ENCODE assay signal across 1 fruit fly cellular context in genomic region chr3L:9856430-9857218, dm6.
TF ChIP-seq lines count a peak whose summit lies in the region.

No protein-coding gene starts in this region.

TF ChIP-seq in whole organism, embryonic, 481 proteins besides CTCF, POLR2A, EP300 and RAD21 (continued from another document and continues in another):
- TF ChIP-seq CG6791 (GFP tag; IDR thresholded peaks at IDR 0.05; lab: Robert Waterston, UW; ENCODE audit: partially characterized antibody): no peak
- TF ChIP-seq CG5953 (GFP tag; IDR thresholded peaks at IDR 0.05; lab: Robert Waterston, UW): 0 out of 2 replicates have a peak, but pooled peaks have one; percentile 35
- TF ChIP-seq sqz (GFP tag; optimal IDR thresholded peaks at IDR 0.05; lab: Kevin White, UChicago): peak; percentile 74
- peak; percentile 45 for TF ChIP-seq CG13296 (GFP tag; optimal IDR thresholded peaks at IDR 0.05; lab: Kevin White, UChicago)
- peak; percentile 15 for TF ChIP-seq Jarid2 (GFP tag; optimal IDR thresholded peaks at IDR 0.05; lab: Kevin White, UChicago)
- TF ChIP-seq sens (GFP tag; lab: Kevin White, UChicago): peak; percentile 84
- no peak for TF ChIP-seq CG13287 (GFP tag; IDR thresholded peaks at IDR 0.05; lab: Robert Waterston, UW; ENCODE audit: partially characterized antibody)
- peak; percentile 86 for TF ChIP-seq CG11504 (tag; optimal IDR thresholded peaks at IDR 0.05; lab: Kevin White, UChicago)
- TF ChIP-seq CG1603 (tag; optimal IDR thresholded peaks at IDR 0.05; lab: Kevin White, UChicago): peak; percentile 42
- TF ChIP-seq Dip2 (GFP tag; IDR thresholded peaks at IDR 0.05; lab: Robert Waterston, UW): no peak
- TF ChIP-seq CG9797 (GFP tag; optimal IDR thresholded peaks at IDR 0.05; lab: Kevin White, UChicago): no peak
- TF ChIP-seq Mes4 (GFP tag; optimal IDR thresholded peaks at IDR 0.05; lab: Kevin White, UChicago): no peak
- peak; percentile 89 for TF ChIP-seq CG4404 (GFP tag; IDR thresholded peaks at IDR 0.05; lab: Robert Waterston, UW)
- no peak for TF ChIP-seq corto (GFP tag; optimal IDR thresholded peaks at IDR 0.05; lab: Kevin White, UChicago)
- peak; percentile 62 for TF ChIP-seq Nf-YB (GFP tag; optimal IDR thresholded peaks at IDR 0.05; lab: Kevin White, UChicago)
- peak; percentile 74 for TF ChIP-seq CG4707 (GFP tag; optimal IDR thresholded peaks at IDR 0.05; lab: Kevin White, UChicago)
- TF ChIP-seq CG6254 (GFP tag; optimal IDR thresholded peaks at IDR 0.05; lab: Kevin White, UChicago): peak; percentile 87
- no peak for TF ChIP-seq sima (GFP tag; optimal IDR thresholded peaks at IDR 0.05; lab: Kevin White, UChicago)
- peak; percentile 74 for TF ChIP-seq Chrac-16 (GFP tag; optimal IDR thresholded peaks at IDR 0.05; lab: Kevin White, UChicago)
- TF ChIP-seq Awh (GFP tag; IDR thresholded peaks at IDR 0.05; lab: Robert Waterston, UW): peak; percentile 88
- peak; percentile 68 for TF ChIP-seq Deaf1 (tag; optimal IDR thresholded peaks at IDR 0.05; lab: Kevin White, UChicago)
- TF ChIP-seq CG12104 (GFP tag; optimal IDR thresholded peaks at IDR 0.05; lab: Kevin White, UChicago): peak; percentile 16
- peak; percentile 86 for TF ChIP-seq nerfin-1 (tag; optimal IDR thresholded peaks at IDR 0.05; lab: Kevin White, UChicago)
- TF ChIP-seq Elba2 (GFP tag; optimal IDR thresholded peaks at IDR 0.05; lab: Kevin White, UChicago): no peak
- TF ChIP-seq ro (GFP tag; IDR thresholded peaks at IDR 0.05; lab: Robert Waterston, UW): peak; percentile 66
- peak; percentile 85 for TF ChIP-seq CG32772 (GFP tag; IDR thresholded peaks at IDR 0.05; lab: Robert Waterston, UW)
- TF ChIP-seq ERR (GFP tag; optimal IDR thresholded peaks at IDR 0.05; lab: Kevin White, UChicago): no peak
- TF ChIP-seq CG31365 (tag; optimal IDR thresholded peaks at IDR 0.05; lab: Kevin White, UChicago): no peak
- no peak for TF ChIP-seq pho (GFP tag; optimal IDR thresholded peaks at IDR 0.05; lab: Kevin White, UChicago)
- peak; percentile 72 for TF ChIP-seq Rfx (GFP tag; IDR thresholded peaks at IDR 0.05; lab: Robert Waterston, UW)
- TF ChIP-seq CG12219 (GFP tag; optimal IDR thresholded peaks at IDR 0.05; lab: Kevin White, UChicago): peak; percentile 56
- TF ChIP-seq ind (GFP tag; optimal IDR thresholded peaks at IDR 0.05; lab: Kevin White, UChicago): peak; percentile 57
- no peak for TF ChIP-seq h (optimal IDR thresholded peaks at IDR 0.05; lab: Kevin White, UChicago)
- peak; percentile 87 for TF ChIP-seq gcm (GFP tag; optimal IDR thresholded peaks at IDR 0.05; lab: Kevin White, UChicago)
- TF ChIP-seq gfzf (GFP tag; optimal IDR thresholded peaks at IDR 0.05; lab: Kevin White, UChicago): no peak
- no peak for TF ChIP-seq lov (optimal IDR thresholded peaks at IDR 0.05; lab: Kevin White, UChicago)
- peak; percentile 77; the same call in 1 of the 3 replicates for TF ChIP-seq lov (GFP tag; IDR thresholded peaks at IDR 0.05; lab: Robert Waterston, UW)
- TF ChIP-seq TFAM (GFP tag; optimal IDR thresholded peaks at IDR 0.05; lab: Kevin White, UChicago): peak; percentile 57
- peak; percentile 86 for TF ChIP-seq grau (tag; optimal IDR thresholded peaks at IDR 0.05; lab: Kevin White, UChicago)
- TF ChIP-seq CG31224 (GFP tag; IDR thresholded peaks at IDR 0.05; lab: Robert Waterston, UW): peak; percentile 61
- peak; percentile 82 for TF ChIP-seq CG1233 (GFP tag; optimal IDR thresholded peaks at IDR 0.05; lab: Kevin White, UChicago)
- peak; percentile 86 for TF ChIP-seq CG13424 (tag; optimal IDR thresholded peaks at IDR 0.05; lab: Kevin White, UChicago)
- TF ChIP-seq Mrtf (GFP tag; IDR thresholded peaks at IDR 0.05; lab: Robert Waterston, UW): peak; percentile 72; the same call in 2 of the 3 replicates
- no peak for TF ChIP-seq CG7928 (GFP tag; optimal IDR thresholded peaks at IDR 0.05; lab: Kevin White, UChicago)
- peak; percentile 78 for TF ChIP-seq Abd-B (GFP tag; optimal IDR thresholded peaks at IDR 0.05; lab: Kevin White, UChicago)
- peak; percentile 73 for TF ChIP-seq CG3065 (GFP tag; optimal IDR thresholded peaks at IDR 0.05; lab: Kevin White, UChicago)
- peak; percentile 82 for TF ChIP-seq dysf (GFP tag; IDR thresholded peaks at IDR 0.05; lab: Robert Waterston, UW)
- no peak for TF ChIP-seq CG43689 (GFP tag; IDR thresholded peaks at IDR 0.05; lab: Robert Waterston, UW)
- TF ChIP-seq kay (GFP tag; optimal IDR thresholded peaks at IDR 0.05; lab: Kevin White, UChicago): peak; percentile 33
- TF ChIP-seq CG17186 (GFP tag; optimal IDR thresholded peaks at IDR 0.05; lab: Kevin White, UChicago): peak; percentile 25
- TF ChIP-seq ab (GFP tag; optimal IDR thresholded peaks at IDR 0.05; lab: Kevin White, UChicago): no peak
- TF ChIP-seq CG17385 (GFP tag; optimal IDR thresholded peaks at IDR 0.05; lab: Kevin White, UChicago): peak; percentile 81
- TF ChIP-seq CG33213 (GFP tag; optimal IDR thresholded peaks at IDR 0.05; lab: Kevin White, UChicago): no peak
- TF ChIP-seq fd102C (GFP tag; optimal IDR thresholded peaks at IDR 0.05; lab: Kevin White, UChicago): peak; percentile 83
- no peak; the same call in 1 of the 2 replicates for TF ChIP-seq Gsc (GFP tag; IDR thresholded peaks at IDR 0.05; lab: Robert Waterston, UW)
- peak; percentile 57 for TF ChIP-seq dimm (GFP tag; IDR thresholded peaks at IDR 0.05; lab: Robert Waterston, UW)
- TF ChIP-seq nom (GFP tag; optimal IDR thresholded peaks at IDR 0.05; lab: Kevin White, UChicago): peak; percentile 9
- TF ChIP-seq Hand (GFP tag; optimal IDR thresholded peaks at IDR 0.05; lab: Kevin White, UChicago): peak; percentile 37
- no peak for TF ChIP-seq Doc3 (GFP tag; IDR thresholded peaks at IDR 0.05; lab: Robert Waterston, UW; ENCODE audit: partially characterized antibody)
- peak; percentile 18 for TF ChIP-seq exex (tag; optimal IDR thresholded peaks at IDR 0.05; lab: Kevin White, UChicago)
- TF ChIP-seq HLHmδ (GFP tag; optimal IDR thresholded peaks at IDR 0.05; lab: Kevin White, UChicago): no peak
- no peak for TF ChIP-seq hb (GFP tag; IDR thresholded peaks at IDR 0.05; lab: Robert Waterston, UW; ENCODE audit: partially characterized antibody)
- peak; percentile 86 for TF ChIP-seq Ptx1 (GFP tag; IDR thresholded peaks at IDR 0.05; lab: Robert Waterston, UW)
- no peak for TF ChIP-seq pb (GFP tag; optimal IDR thresholded peaks at IDR 0.05; lab: Kevin White, UChicago)
- TF ChIP-seq repo (GFP tag; optimal IDR thresholded peaks at IDR 0.05; lab: Kevin White, UChicago): no peak
- TF ChIP-seq CG6272 (GFP tag; IDR thresholded peaks at IDR 0.05; lab: Robert Waterston, UW): peak; percentile 69; the same call in 1 of the 2 replicates
- TF ChIP-seq CG4360 (GFP tag; IDR thresholded peaks at IDR 0.05; lab: Robert Waterston, UW): no peak
- peak; percentile 79 for TF ChIP-seq CG4820 (GFP tag; optimal IDR thresholded peaks at IDR 0.05; lab: Kevin White, UChicago)
- peak; percentile 95 for TF ChIP-seq zen (tag; optimal IDR thresholded peaks at IDR 0.05; lab: Kevin White, UChicago)
- peak; percentile 61 for TF ChIP-seq Fer1 (GFP tag; optimal IDR thresholded peaks at IDR 0.05; lab: Kevin White, UChicago)
- peak; percentile 88 for TF ChIP-seq CoRest (tag; optimal IDR thresholded peaks at IDR 0.05; lab: Kevin White, UChicago)
- TF ChIP-seq CG15011 (GFP tag; optimal IDR thresholded peaks at IDR 0.05; lab: Kevin White, UChicago): no peak
- peak; percentile 69 for TF ChIP-seq slbo (GFP tag; IDR thresholded peaks at IDR 0.05; lab: Robert Waterston, UW)
- TF ChIP-seq Myb (GFP tag; optimal IDR thresholded peaks at IDR 0.05; lab: Kevin White, UChicago): no peak
- TF ChIP-seq ranshi (GFP tag; IDR thresholded peaks at IDR 0.05; lab: Robert Waterston, UW): peak; percentile 81
- peak; percentile 49; the same call in 1 of the 2 replicates for TF ChIP-seq Nf-YA (GFP tag; IDR thresholded peaks at IDR 0.05; lab: Robert Waterston, UW)
- no peak for TF ChIP-seq toy (GFP tag; IDR thresholded peaks at IDR 0.05; lab: Robert Waterston, UW)
- TF ChIP-seq MTF-1 (GFP tag; optimal IDR thresholded peaks at IDR 0.05; lab: Kevin White, UChicago; ENCODE audit: borderline replicate concordance): peak; percentile 19
- TF ChIP-seq tna (GFP tag; IDR thresholded peaks at IDR 0.05; lab: Robert Waterston, UW; ENCODE audit: partially characterized antibody): no peak
- TF ChIP-seq CG11723 (GFP tag; optimal IDR thresholded peaks at IDR 0.05; lab: Kevin White, UChicago): peak; percentile 38
- no peak; the same call in none of the 2 replicates for TF ChIP-seq Ravus (GFP tag; IDR thresholded peaks at IDR 0.05; lab: Robert Waterston, UW)
- peak; percentile 60 for TF ChIP-seq Aef1 (GFP tag; IDR thresholded peaks at IDR 0.05; lab: Robert Waterston, UW)
- TF ChIP-seq CG6175 (GFP tag; IDR thresholded peaks at IDR 0.05; lab: Robert Waterston, UW): 0 out of 3 replicates have a peak, but pooled peaks have one; percentile 6
- TF ChIP-seq slp2 (GFP tag; optimal IDR thresholded peaks at IDR 0.05; lab: Kevin White, UChicago): no peak
- peak; percentile 95 for TF ChIP-seq zf30C (GFP tag; optimal IDR thresholded peaks at IDR 0.05; lab: Kevin White, UChicago)
- TF ChIP-seq lola (GFP tag; optimal IDR thresholded peaks at IDR 0.05; lab: Kevin White, UChicago): peak in 1 of 3 experiments; percentile 92
- peak; percentile 93 for TF ChIP-seq nmo (GFP tag; optimal IDR thresholded peaks at IDR 0.05; lab: Kevin White, UChicago)
- no peak for TF ChIP-seq Dfd (GFP tag; optimal IDR thresholded peaks at IDR 0.05; lab: Kevin White, UChicago)
- peak in 1 of 2 experiments; percentile 21 for TF ChIP-seq tll (GFP tag; optimal IDR thresholded peaks at IDR 0.05; lab: Kevin White, UChicago)
- TF ChIP-seq CG12071 (GFP tag; optimal IDR thresholded peaks at IDR 0.05; lab: Kevin White, UChicago): no peak
- TF ChIP-seq pnt (GFP tag; optimal IDR thresholded peaks at IDR 0.05; lab: Kevin White, UChicago): no peak
- peak; percentile 94 for TF ChIP-seq vvl (GFP tag; IDR thresholded peaks at IDR 0.05; lab: Robert Waterston, UW)
- TF ChIP-seq CG16815 (GFP tag; optimal IDR thresholded peaks at IDR 0.05; lab: Kevin White, UChicago): peak; percentile 67
- no peak for TF ChIP-seq Side (GFP tag; optimal IDR thresholded peaks at IDR 0.05; lab: Kevin White, UChicago)
- TF ChIP-seq CG18619 (GFP tag; optimal IDR thresholded peaks at IDR 0.05; lab: Kevin White, UChicago): peak; percentile 55
- TF ChIP-seq CG8765 (GFP tag; IDR thresholded peaks at IDR 0.05; lab: Robert Waterston, UW): peak; percentile 80
- TF ChIP-seq CG17359 (tag; optimal IDR thresholded peaks at IDR 0.05; lab: Kevin White, UChicago): peak; percentile 91
- no peak for TF ChIP-seq BEAF-32 (GFP tag; optimal IDR thresholded peaks at IDR 0.05; lab: Kevin White, UChicago)
- TF ChIP-seq ssp (GFP tag; IDR thresholded peaks at IDR 0.05; lab: Robert Waterston, UW): peak; percentile 74
- TF ChIP-seq CG4328 (GFP tag; optimal IDR thresholded peaks at IDR 0.05; lab: Kevin White, UChicago): peak; percentile 40
- no peak for TF ChIP-seq twi (tag; optimal IDR thresholded peaks at IDR 0.05; lab: Kevin White, UChicago)
- TF ChIP-seq Hr39 (optimal IDR thresholded peaks at IDR 0.05; lab: Kevin White, UChicago): no peak
- peak; percentile 78 for TF ChIP-seq CG2875 (GFP tag; optimal IDR thresholded peaks at IDR 0.05; lab: Kevin White, UChicago)
- peak; percentile 85 for TF ChIP-seq sisA (GFP tag; IDR thresholded peaks at IDR 0.05; lab: Robert Waterston, UW)
- TF ChIP-seq sug (tag; optimal IDR thresholded peaks at IDR 0.05; lab: Kevin White, UChicago): no peak
- peak; percentile 87 for TF ChIP-seq row (GFP tag; IDR thresholded peaks at IDR 0.05; lab: Robert Waterston, UW)
- peak; percentile 54 for TF ChIP-seq CG11696 (GFP tag; IDR thresholded peaks at IDR 0.05; lab: Robert Waterston, UW)
- no peak for TF ChIP-seq Hey (tag; optimal IDR thresholded peaks at IDR 0.05; lab: Kevin White, UChicago)
- peak; percentile 94 for TF ChIP-seq Xrp1 (GFP tag; IDR thresholded peaks at IDR 0.05; lab: Robert Waterston, UW)
- TF ChIP-seq Dll (GFP tag; IDR thresholded peaks at IDR 0.05; lab: Robert Waterston, UW; ENCODE audit: partially characterized antibody): no peak
- TF ChIP-seq CG17612 (GFP tag; IDR thresholded peaks at IDR 0.05; lab: Robert Waterston, UW): peak; percentile 49; the same call in 1 of the 2 replicates
- peak; percentile 84 for TF ChIP-seq az2 (GFP tag; optimal IDR thresholded peaks at IDR 0.05; lab: Kevin White, UChicago)
- peak; percentile 34 for TF ChIP-seq Max (GFP tag; optimal IDR thresholded peaks at IDR 0.05; lab: Kevin White, UChicago)
- TF ChIP-seq Dip3 (GFP tag; optimal IDR thresholded peaks at IDR 0.05; lab: Kevin White, UChicago): no peak
- peak; percentile 67 for TF ChIP-seq CG11085 (GFP tag; IDR thresholded peaks at IDR 0.05; lab: Robert Waterston, UW)
- TF ChIP-seq ac (GFP tag; optimal IDR thresholded peaks at IDR 0.05; lab: Kevin White, UChicago): peak; percentile 80
- TF ChIP-seq grn (GFP tag; optimal IDR thresholded peaks at IDR 0.05; lab: Kevin White, UChicago): no peak
- no peak for TF ChIP-seq kni (GFP tag; optimal IDR thresholded peaks at IDR 0.05; lab: Kevin White, UChicago)
- no peak for TF ChIP-seq crp (GFP tag; optimal IDR thresholded peaks at IDR 0.05; lab: Kevin White, UChicago)
- peak; percentile 46 to 58 for TF ChIP-seq Pdp1 (GFP tag; optimal IDR thresholded peaks at IDR 0.05; lab: Kevin White, UChicago)
- no peak for TF ChIP-seq hth (optimal IDR thresholded peaks at IDR 0.05; lab: Kevin White, UChicago)
- TF ChIP-seq CG2199 (GFP tag; IDR thresholded peaks at IDR 0.05; lab: Robert Waterston, UW): no peak; the same call in 2 of the 3 replicates
- peak; percentile 37 for TF ChIP-seq E2f2 (GFP tag; IDR thresholded peaks at IDR 0.05; lab: Robert Waterston, UW)
- peak; percentile 75 for TF ChIP-seq CG9727 (GFP tag; optimal IDR thresholded peaks at IDR 0.05; lab: Kevin White, UChicago)
- peak; percentile 0 for TF ChIP-seq CG2120 (GFP tag; optimal IDR thresholded peaks at IDR 0.05; lab: Kevin White, UChicago)
- no peak for TF ChIP-seq sd (tag; optimal IDR thresholded peaks at IDR 0.05; lab: Kevin White, UChicago)
- no peak for TF ChIP-seq CG12769 (tag; optimal IDR thresholded peaks at IDR 0.05; lab: Kevin White, UChicago)
- TF ChIP-seq gsb-n (tag; optimal IDR thresholded peaks at IDR 0.05; lab: Kevin White, UChicago): peak; percentile 94
- peak; percentile 79 for TF ChIP-seq CG8359 (GFP tag; optimal IDR thresholded peaks at IDR 0.05; lab: Kevin White, UChicago; ENCODE audit: borderline replicate concordance)
- TF ChIP-seq CG30020 (tag; optimal IDR thresholded peaks at IDR 0.05; lab: Kevin White, UChicago): peak; percentile 9
- TF ChIP-seq E2f1 (GFP tag; IDR thresholded peaks at IDR 0.05; lab: Robert Waterston, UW): peak; percentile 91
- peak; percentile 67 for TF ChIP-seq CG10366 (GFP tag; IDR thresholded peaks at IDR 0.05; lab: Robert Waterston, UW)
- peak; percentile 57 for TF ChIP-seq H2.0 (GFP tag; IDR thresholded peaks at IDR 0.05; lab: Robert Waterston, UW)
